Fruit fly (Drosophila melanogaster) whole organism, prepupa: ENCODE data around the gene nan.

Source experiments
- CG10631 ChIP-seq: fragments of 200-800 bp; sonication (Bioruptor generic); optimal IDR thresholded peaks from 2 replicates; lab custom pipeline; 2016; ENCODE audit warnings: missing biosample characterization, missing genetic modification characterization
- CG10669 ChIP-seq: fragments of 200-800 bp; sonication (Bioruptor generic); optimal IDR thresholded peaks from 3 replicates; lab custom pipeline; 2018; ENCODE audit warnings: missing biosample characterization, mild to moderate bottlenecking, missing genetic modification characterization, moderate library complexity
- CG11902 ChIP-seq: fragments of 200-800 bp; sonication (Bioruptor generic); optimal IDR thresholded peaks from 3 replicates; lab custom pipeline; 2016; ENCODE audit warnings: missing biosample characterization, missing genetic modification characterization
- CG6854 ChIP-seq: fragments of 200-800 bp; sonication (Bioruptor generic); optimal IDR thresholded peaks from 2 replicates; lab custom pipeline; 2017; ENCODE audit warnings: missing biosample characterization, mild to moderate bottlenecking, missing genetic modification characterization
- CG8119 ChIP-seq: fragments of 200-800 bp; sonication (Bioruptor generic); IDR thresholded peaks from 3 replicates; pipeline ENCODE4 v1.3.6; 2022; ENCODE audit warnings: missing biosample characterization, missing genetic modification characterization
- Eip93F ChIP-seq: fragments of 200-800 bp; sonication (Bioruptor generic); optimal IDR thresholded peaks from 2 replicates; lab custom pipeline; 2016; ENCODE audit warnings: missing biosample characterization, mild to moderate bottlenecking, missing genetic modification characterization
- Ets21C ChIP-seq: fragments of 200-800 bp; sonication (Bioruptor generic); optimal IDR thresholded peaks from 3 replicates; lab custom pipeline; 2016; ENCODE audit warnings: missing biosample characterization, missing genetic modification characterization
- Hr4 ChIP-seq: fragments of 200-800 bp; sonication (Bioruptor generic); optimal IDR thresholded peaks from 3 replicates; lab custom pipeline; 2016; ENCODE audit warnings: missing biosample characterization, missing genetic modification characterization
- Lpt ChIP-seq: fragments of 200-800 bp; sonication (Bioruptor generic); optimal IDR thresholded peaks from 3 replicates; lab custom pipeline; 2016; ENCODE audit warnings: missing biosample characterization, missing genetic modification characterization
- OdsH ChIP-seq: fragments of 200-800 bp; sonication (Bioruptor generic); optimal IDR thresholded peaks from 3 replicates; lab custom pipeline; 2016; ENCODE audit warnings: missing biosample characterization, missing genetic modification characterization
- Sox15 ChIP-seq: fragments of 200-800 bp; sonication (Bioruptor generic); optimal IDR thresholded peaks from 3 replicates; lab custom pipeline; 2016; ENCODE audit warnings: missing biosample characterization, missing genetic modification characterization
- fkh ChIP-seq: fragments of 200-800 bp; sonication (Bioruptor generic); optimal IDR thresholded peaks from 3 replicates; lab custom pipeline; 2017; ENCODE audit warnings: missing biosample characterization, mild to moderate bottlenecking, missing genetic modification characterization, moderate library complexity
- svp ChIP-seq: fragments of 200-800 bp; sonication (Bioruptor generic); peaks from one replicate; lab custom pipeline; 2016; ENCODE audit warnings: missing biosample characterization, missing genetic modification characterization

dm6 chr3L:14166271-14166670 lies 23.2 kb downstream of the nan start:
- TF ChIP-seq svp (GFP tag; lab: Kevin White, UChicago) (peak; percentile 22), Ets21C (GFP tag; lab: Kevin White, UChicago) (no peak), Hr4 (GFP tag; lab: Kevin White, UChicago) (no peak), CG10669 (GFP tag; lab: Kevin White, UChicago) (no peak), CG6854 (GFP tag; lab: Kevin White, UChicago) (no peak), Lpt (GFP tag; lab: Kevin White, UChicago) (no peak), fkh (no peak), Sox15 (no peak), OdsH (GFP tag; lab: Kevin White, UChicago) (no peak), Eip93F (GFP tag; lab: Kevin White, UChicago) (no peak), CG8119 (no peak), CG10631 (GFP tag; lab: Kevin White, UChicago) (no peak), CG11902 (GFP tag; lab: Kevin White, UChicago) (no peak)
